Worm (Caenorhabditis elegans) whole organism, L4 larva: ENCODE results near the gene ceh-37.

Experiments
- F49E8.2 ChIP-seq: sonication (generic microtip); optimal IDR thresholded peaks from 2 replicates; lab custom pipeline; 2016; ENCODE audit warnings: missing compliant biosample characterization, mild to moderate bottlenecking, missing genetic modification characterization, borderline replicate concordance
- ama-1 ChIP-seq: fragments of 150-350 bp; optimal IDR thresholded peaks from 2 replicates; lab custom pipeline; 2014; ENCODE audit warnings: inconsistent platforms, mixed read lengths
- ceh-28 ChIP-seq: fragments of 150-350 bp; optimal IDR thresholded peaks from 2 replicates; lab custom pipeline; 2014; ENCODE audit warnings: missing biosample characterization, missing genetic modification reagents, missing genetic modification characterization
- lin-13 ChIP-seq: fragments of 150-350 bp; optimal IDR thresholded peaks from 2 replicates; lab custom pipeline; 2014; ENCODE audit warnings: missing biosample characterization, missing genetic modification reagents, missing genetic modification characterization
- lin-15B ChIP-seq: fragments of 150-350 bp; sonication (generic microtip); optimal IDR thresholded peaks from 3 replicates; lab custom pipeline; 2014; ENCODE audit warnings: missing biosample characterization, missing genetic modification characterization
- nhr-25 ChIP-seq: sonication (generic microtip); optimal IDR thresholded peaks from 2 replicates; lab custom pipeline; 2017; ENCODE audit warnings: missing genetic modification characterization, mild to moderate bottlenecking, missing compliant biosample characterization, antibody characterized with exemption, moderate library complexity, borderline replicate concordance; ENCODE audit not compliant: insufficient read depth
- pha-4 ChIP-seq, 2 experiments: fragments of 150-350 bp in 1 of 2; fragments of 200-800 bp in 1 of 2; sonication (Bioruptor generic) in 1 of 2; IDR thresholded peaks in 1 of 2; optimal IDR thresholded peaks in 1 of 2; 2 replicates each; pipeline versions ENCODE4 v1.3.6 to Lab custom; 2014 to 2022; ENCODE audit warnings: missing genetic modification characterization in 2 of 2, missing genetic modification reagents in 2 of 2, missing biosample characterization in 1 of 2, missing compliant biosample characterization in 1 of 2
- unc-62 ChIP-seq, 3 experiments: fragments of 150-350 bp in 1 of 3; sonication (generic microtip); optimal IDR thresholded peaks in 2 of 3; peaks in 1 of 3; 1 replicate in 1 of 3; 2 replicates in 2 of 3; lab custom pipeline; 2014 to 2017; ENCODE audit warnings: missing biosample characterization in 3 of 3, missing genetic modification characterization in 3 of 3, missing genetic modification reagents in 3 of 3, missing genotype in 1 of 3
- zfp-2 ChIP-seq: sonication (generic microtip); optimal IDR thresholded peaks from 2 replicates; lab custom pipeline; 2016; ENCODE audit warnings: mild to moderate bottlenecking, missing genetic modification characterization, missing compliant biosample characterization
- ztf-7 ChIP-seq: fragments of 150-350 bp; optimal IDR thresholded peaks from 2 replicates; lab custom pipeline; 2014; ENCODE audit warnings: missing biosample characterization, missing genetic modification characterization

DNA sequence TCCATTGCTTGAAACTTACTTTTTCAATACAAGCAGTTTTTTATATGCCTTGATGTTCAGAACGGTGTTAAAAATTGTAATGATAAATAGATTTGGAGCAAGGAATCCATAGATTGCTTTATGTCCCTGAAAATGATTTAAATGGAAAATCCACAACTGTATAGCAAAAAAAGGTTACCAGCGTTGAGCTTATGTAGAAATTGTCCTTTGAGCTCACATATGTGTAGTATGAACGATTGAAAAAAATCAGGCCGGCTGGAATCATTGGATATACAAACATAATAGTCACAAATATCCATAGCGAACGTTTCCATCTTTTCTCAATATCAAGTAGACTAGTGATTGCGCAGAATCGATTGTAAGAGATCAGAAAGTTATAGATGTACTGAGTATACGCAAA is 26.6 kb upstream of the ceh-37 start, which contains the start of gene srg-36:
- TF ChIP-seq nhr-25 (tag; lab: Kevin White, UChicago) = no peak
- TF ChIP-seq pha-4 (GFP tag; IDR thresholded peaks at IDR 0.05; lab: Robert Waterston, UW) = no peak
- TF ChIP-seq pha-4 (tag; optimal IDR thresholded peaks at IDR 0.05; lab: Kevin White, UChicago) = no peak
- TF ChIP-seq unc-62 (GFP tag; optimal IDR thresholded peaks at IDR 0.05 in 1 of 2; lab: Kevin White, UChicago) = no peak
- no peak for TF ChIP-seq unc-62 (tag; optimal IDR thresholded peaks at IDR 0.05; lab: Kevin White, UChicago)
- TF ChIP-seq ztf-7 (tag; lab: Kevin White, UChicago) = no peak
- TF ChIP-seq zfp-2 (tag; lab: Kevin White, UChicago) = no peak
- TF ChIP-seq ama-1 (lab: Kevin White, UChicago) = no peak
- no peak for TF ChIP-seq F49E8.2 (tag; lab: Kevin White, UChicago)
- TF ChIP-seq lin-15B (tag; lab: Kevin White, UChicago) = no peak
- no peak for TF ChIP-seq ceh-28
- TF ChIP-seq lin-13 (GFP tag; lab: Kevin White, UChicago) = no peak
